Worm (Caenorhabditis elegans): ENCODE measurements around the gene R08A2.1.

- TF ChIP-seq ets-4 (GFP tag; optimal IDR thresholded peaks at IDR 0.05) (no peak), egl-18 (GFP tag; IDR thresholded peaks at IDR 0.05) (no peak), madf-8 (GFP tag; conservative IDR thresholded peaks at IDR 0.05) (no peak), chd-7 (tag; optimal IDR thresholded peaks at IDR 0.05) (no peak), pha-4 (tag; optimal IDR thresholded peaks at IDR 0.05) (no peak), ccch-3 (GFP tag; optimal IDR thresholded peaks at IDR 0.05) (no peak), let-607 (tag; optimal IDR thresholded peaks at IDR 0.05) (no peak), B0035.1 (tag; optimal IDR thresholded peaks at IDR 0.05) (no peak)
These were observed 27.6 kb upstream of the R08A2.1 start for ce11 chrV:14746975-14747374.

Data from whole organism, young adult.